Worm (Caenorhabditis elegans) whole organism, young adult: Measurements from ENCODE around the gene str-255.

ENCODE experiments used
- B0261.1 ChIP-seq: sonication (generic microtip); optimal IDR thresholded peaks from 2 replicates; lab custom pipeline; 2016; ENCODE audit warnings: mild to moderate bottlenecking, missing genetic modification characterization, moderate library complexity, missing compliant biosample characterization
- C06A6.2 ChIP-seq: fragments of 200-800 bp; sonication (Bioruptor generic); conservative IDR thresholded peaks from 2 replicates; pipeline ENCODE4 v1.3.6; 2022; ENCODE audit warnings: missing genetic modification characterization, missing compliant biosample characterization
- F33H1.4 ChIP-seq: fragments of 200-800 bp; sonication (Bioruptor generic); IDR thresholded peaks from 2 replicates; pipeline ENCODE4 v1.3.6; 2022; ENCODE audit warnings: missing genetic modification reagents, missing genetic modification characterization, missing compliant biosample characterization
- F37B4.10 ChIP-seq: fragments of 200-800 bp; sonication (Bioruptor generic); IDR thresholded peaks from 2 replicates; pipeline ENCODE4 v1.3.6; 2022; ENCODE audit warnings: missing genetic modification characterization, missing compliant biosample characterization
- F57C9.4 ChIP-seq: sonication (generic microtip); optimal IDR thresholded peaks from 2 replicates; lab custom pipeline; 2017; ENCODE audit warnings: mild to moderate bottlenecking, missing genetic modification characterization, missing compliant biosample characterization
- K12H6.12 ChIP-seq: fragments of 200-800 bp; sonication (Bioruptor generic); optimal IDR thresholded peaks from 2 replicates; lab custom pipeline; 2018; ENCODE audit warnings: mild to moderate bottlenecking, missing genetic modification characterization, missing compliant biosample characterization
- Y53F4B.3 ChIP-seq: fragments of 200-800 bp; sonication (Bioruptor generic); IDR thresholded peaks from 2 replicates; pipeline ENCODE4 v1.3.6; 2022; ENCODE audit warnings: missing genetic modification reagents, missing genetic modification characterization, missing compliant biosample characterization
- aptf-2 ChIP-seq: fragments of 200-800 bp; sonication (Bioruptor generic); conservative IDR thresholded peaks from 2 replicates; pipeline ENCODE4 v1.3.6; 2022; ENCODE audit warnings: missing genetic modification reagents, missing genetic modification characterization, missing compliant biosample characterization
- aptf-3 ChIP-seq: fragments of 200-800 bp; sonication (Bioruptor generic); IDR thresholded peaks from 2 replicates; pipeline ENCODE4 v1.3.6; 2022; ENCODE audit warnings: missing genetic modification characterization, missing compliant biosample characterization
- athp-1 ChIP-seq: sonication (generic microtip); optimal IDR thresholded peaks from 2 replicates; lab custom pipeline; 2017; ENCODE audit warnings: mild to moderate bottlenecking, missing genetic modification characterization, missing compliant biosample characterization
- attf-3 ChIP-seq: fragments of 200-800 bp; sonication (Bioruptor generic); conservative IDR thresholded peaks from 2 replicates; pipeline ENCODE4 v1.3.6; 2022; ENCODE audit warnings: missing genetic modification reagents, missing genetic modification characterization, missing compliant biosample characterization
- attf-5 ChIP-seq: fragments of 200-800 bp; sonication (Bioruptor generic); optimal IDR thresholded peaks from 2 replicates; lab custom pipeline; 2018; ENCODE audit warnings: mild to moderate bottlenecking, missing genetic modification characterization, missing compliant biosample characterization
- ceh-58 ChIP-seq: fragments of 200-800 bp; sonication (Bioruptor generic); IDR thresholded peaks from 2 replicates; pipeline ENCODE4 v1.3.6; 2022; ENCODE audit warnings: missing genetic modification characterization, missing compliant biosample characterization
- ekl-4 ChIP-seq: fragments of 200-800 bp; sonication (Bioruptor generic); IDR thresholded peaks from 2 replicates; pipeline ENCODE4 v1.3.6; 2022; ENCODE audit warnings: missing genetic modification reagents, missing genetic modification characterization, missing compliant biosample characterization
- him-1 ChIP-seq: sonication (generic microtip); optimal IDR thresholded peaks from 2 replicates; lab custom pipeline; 2016; ENCODE audit warnings: missing genotype, missing genetic modification reagents, missing genetic modification characterization, missing compliant biosample characterization
- hlh-12 ChIP-seq: sonication (generic microtip); optimal IDR thresholded peaks from 2 replicates; lab custom pipeline; 2016; ENCODE audit warnings: missing genetic modification characterization, missing compliant biosample characterization
- hlh-26 ChIP-seq: fragments of 200-800 bp; sonication (Bioruptor generic); conservative IDR thresholded peaks from 2 replicates; pipeline ENCODE4 v1.3.6; 2022; ENCODE audit warnings: missing genetic modification reagents, missing genetic modification characterization, missing compliant biosample characterization
- hmg-1.2 ChIP-seq: fragments of 200-800 bp; sonication (Bioruptor generic); IDR thresholded peaks from 2 replicates; pipeline ENCODE4 v1.3.6; 2022; ENCODE audit warnings: missing genetic modification reagents, missing genetic modification characterization, missing compliant biosample characterization
- hrde-1 ChIP-seq: sonication (generic microtip); optimal IDR thresholded peaks from 2 replicates; lab custom pipeline; 2016; ENCODE audit warnings: missing genetic modification characterization, mild to moderate bottlenecking, missing compliant biosample characterization, moderate library complexity, missing genotype, missing genetic modification reagents, borderline replicate concordance
- lag-1 ChIP-seq: fragments of 200-800 bp; sonication (Bioruptor generic); IDR thresholded peaks from 2 replicates; pipeline ENCODE4 v1.3.6; 2022; ENCODE audit warnings: missing genetic modification reagents, missing genetic modification characterization, missing compliant biosample characterization
- let-526 ChIP-seq: fragments of 200-800 bp; sonication (Bioruptor generic); IDR thresholded peaks from 2 replicates; pipeline ENCODE4 v1.3.6; 2022; ENCODE audit warnings: missing genetic modification reagents, missing genetic modification characterization, missing compliant biosample characterization
- lin-54 ChIP-seq: fragments of 200-800 bp; sonication (Bioruptor generic); optimal IDR thresholded peaks from 2 replicates; lab custom pipeline; 2018; ENCODE audit warnings: mild to moderate bottlenecking, missing genetic modification characterization, missing compliant biosample characterization
- mcd-1 ChIP-seq: fragments of 200-800 bp; sonication (Bioruptor generic); IDR thresholded peaks from 2 replicates; pipeline ENCODE4 v1.3.6; 2022; ENCODE audit warnings: missing genetic modification reagents, missing genetic modification characterization, missing compliant biosample characterization
- mes-4 ChIP-seq: sonication (generic microtip); optimal IDR thresholded peaks from 2 replicates; lab custom pipeline; 2016; ENCODE audit warnings: missing genotype, missing genetic modification characterization, missing compliant biosample characterization
- nfyb-1 ChIP-seq: fragments of 200-800 bp; sonication (Bioruptor generic); IDR thresholded peaks from 2 replicates; pipeline ENCODE4 v1.3.6; 2022; ENCODE audit warnings: missing genetic modification reagents, missing genetic modification characterization, missing compliant biosample characterization
- nhr-179 ChIP-seq: sonication (generic microtip); optimal IDR thresholded peaks from 2 replicates; lab custom pipeline; 2016; ENCODE audit warnings: mild to moderate bottlenecking, missing genetic modification characterization, missing compliant biosample characterization
- nhr-80 ChIP-seq: sonication (generic microtip); optimal IDR thresholded peaks from 2 replicates; lab custom pipeline; 2016; ENCODE audit warnings: missing genetic modification characterization, missing compliant biosample characterization
- snpc-1.1 ChIP-seq: sonication (generic microtip); optimal IDR thresholded peaks from 2 replicates; lab custom pipeline; 2017; ENCODE audit warnings: missing genetic modification characterization, mild to moderate bottlenecking, missing compliant biosample characterization, antibody characterized with exemption, moderate library complexity, missing genotype, missing genetic modification reagents; ENCODE audit not compliant: insufficient read depth
- snpc-3.4 ChIP-seq: sonication (generic microtip); optimal IDR thresholded peaks from 2 replicates; lab custom pipeline; 2017; ENCODE audit warnings: missing genetic modification characterization, mild to moderate bottlenecking, missing compliant biosample characterization, antibody characterized with exemption, moderate library complexity, missing genotype, missing genetic modification reagents
- snpc-4 ChIP-seq, 5 experiments: fragments of 150-350 bp in 1 of 5; sonication (generic microtip) in 4 of 5; optimal IDR thresholded peaks; 2 replicates each; lab custom pipeline; 2014 to 2018; ENCODE audit warnings: missing genetic modification characterization in 5 of 5, missing biosample characterization in 3 of 5, antibody characterized with exemption in 2 of 5, mild to moderate bottlenecking in 2 of 5, missing compliant biosample characterization in 2 of 5, missing genotype in 2 of 5, moderate library complexity in 2 of 5, missing genetic modification reagents in 1 of 5
- tbp1 ChIP-seq: fragments of 200-800 bp; sonication (Bioruptor generic); optimal IDR thresholded peaks from 2 replicates; lab custom pipeline; 2018; ENCODE audit warnings: mild to moderate bottlenecking, missing genetic modification characterization, missing compliant biosample characterization
- zfh-2 ChIP-seq: fragments of 200-800 bp; sonication (Bioruptor generic); conservative IDR thresholded peaks from 2 replicates; pipeline ENCODE4 v1.3.6; 2022; ENCODE audit warnings: missing genetic modification reagents, missing genetic modification characterization, missing compliant biosample characterization
- ztf-25 ChIP-seq: fragments of 200-800 bp; sonication (Bioruptor generic); IDR thresholded peaks from 2 replicates; pipeline ENCODE4 v1.3.6; 2022; ENCODE audit warnings: missing genetic modification reagents, missing genetic modification characterization, missing compliant biosample characterization
- ztf-3 ChIP-seq: fragments of 200-800 bp; sonication (Bioruptor generic); optimal IDR thresholded peaks from 2 replicates; lab custom pipeline; 2018; ENCODE audit warnings: mild to moderate bottlenecking, missing genetic modification characterization, missing compliant biosample characterization
- ztf-6 ChIP-seq: fragments of 200-800 bp; sonication (Bioruptor generic); IDR thresholded peaks from 2 replicates; pipeline ENCODE4 v1.3.6; 2022; ENCODE audit warnings: missing genetic modification reagents, missing genetic modification characterization, missing compliant biosample characterization

The str-255 gene

DNA sequence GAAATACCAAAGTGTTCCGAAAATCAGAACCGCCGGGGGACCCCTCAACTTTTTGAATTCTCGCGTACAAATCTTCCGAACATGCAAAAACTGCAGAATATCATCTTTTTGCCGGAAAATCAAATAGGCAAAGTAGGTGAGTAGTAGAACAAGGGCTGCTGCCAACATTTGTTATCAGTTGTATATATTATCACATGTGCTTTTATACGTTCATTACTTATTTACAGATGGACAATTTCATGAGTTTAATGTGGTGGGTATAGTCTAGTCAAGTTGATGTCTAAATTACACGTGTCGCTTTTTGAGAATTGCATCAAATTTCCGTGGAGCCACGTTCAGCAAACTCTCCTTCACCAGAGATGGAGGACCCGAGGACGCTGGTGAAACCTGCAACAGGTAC, 37.6 kb upstream of the str-255 start, which contains the start of gene cyp-32B1:
TSS of gene cyp-32B1 (minus strand) at position 176 of the 400 bp plus-strand sequence.
- TF ChIP-seq nhr-80 (tag; lab: Kevin White, UChicago) = peak; percentile 24
- no peak for TF ChIP-seq lag-1 (GFP tag; lab: Robert Waterston, UW)

DNA sequence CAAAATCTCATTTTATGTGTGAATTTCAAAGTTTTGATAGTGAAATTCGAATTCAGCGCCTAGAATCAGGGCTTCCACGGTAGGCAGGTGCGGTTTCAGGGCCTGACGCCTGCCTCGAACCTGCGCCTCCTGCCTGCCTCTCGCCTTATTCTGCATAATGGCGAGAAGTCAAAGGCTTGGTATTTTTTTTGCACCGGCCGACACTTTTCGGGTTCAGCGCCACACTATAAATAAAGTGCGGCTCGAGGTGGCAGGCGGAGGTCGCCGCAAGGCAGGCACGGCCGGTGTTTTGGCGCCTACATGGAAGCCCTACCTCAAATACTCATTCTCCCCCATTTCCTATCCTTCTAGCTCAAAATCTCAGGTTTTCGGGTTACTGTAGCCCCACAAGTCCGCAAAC, 36.8 kb upstream of the str-255 start:
- TF ChIP-seq mes-4 (tag; lab: Kevin White, UChicago) (no peak), lin-54 (GFP tag; lab: Kevin White, UChicago) (no peak), him-1 (no peak), zfh-2 (GFP tag; lab: Robert Waterston, UW) (peak; percentile 63)

DNA sequence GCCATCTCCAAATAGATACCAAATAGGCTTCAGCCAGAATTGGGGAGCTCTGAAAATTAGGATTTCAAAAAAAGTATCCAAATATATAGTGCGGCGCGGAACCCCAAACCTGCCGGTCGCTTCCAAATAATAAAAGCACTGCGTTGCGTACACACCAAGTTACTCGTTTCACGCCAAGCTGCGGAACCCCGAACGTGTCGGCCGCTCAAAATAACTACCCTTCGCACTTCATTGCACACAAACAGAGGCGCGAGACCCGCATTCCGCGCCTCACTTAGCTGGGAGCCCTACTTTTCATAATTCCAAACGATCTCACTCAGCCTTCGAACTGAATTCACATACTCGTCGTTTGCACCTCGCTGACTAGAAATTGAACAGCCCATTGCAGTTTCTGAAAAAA, 36.0 kb upstream of the str-255 start:
- TF ChIP-seq hlh-26 (GFP tag; lab: Robert Waterston, UW) = no peak
- TF ChIP-seq nfyb-1 (GFP tag; lab: Robert Waterston, UW) = 0 out of 2 replicates have a peak, but pooled peaks have one; percentile 39
- TF ChIP-seq tbp1 (GFP tag; lab: Kevin White, UChicago) = no peak
- TF ChIP-seq zfh-2 (GFP tag; lab: Robert Waterston, UW) = 0 out of 2 replicates have a peak, but pooled peaks have one; percentile 12
- no peak for TF ChIP-seq ceh-58 (GFP tag; lab: Robert Waterston, UW)
- no peak for TF ChIP-seq B0261.1
- no peak for TF ChIP-seq attf-5
- no peak for TF ChIP-seq aptf-2 (GFP tag; lab: Robert Waterston, UW)
- no peak for TF ChIP-seq ztf-25 (GFP tag; lab: Robert Waterston, UW)
- no peak for TF ChIP-seq attf-3 (GFP tag; lab: Robert Waterston, UW)
- 0 out of 2 replicates have a peak, but pooled peaks have one; percentile 72 for TF ChIP-seq F37B4.10 (GFP tag; lab: Robert Waterston, UW)
- no peak for TF ChIP-seq snpc-3.4 (tag; lab: Kevin White, UChicago)
- no peak for TF ChIP-seq snpc-4 (GFP tag; optimal IDR thresholded peaks at IDR 0.05; lab: Kevin White, UChicago)
- peak in 2 of 4 experiments; percentile 81 to 90 for TF ChIP-seq snpc-4 (tag; optimal IDR thresholded peaks at IDR 0.05; lab: Kevin White, UChicago)
- peak; percentile 37 for TF ChIP-seq snpc-1.1
- no peak for TF ChIP-seq ekl-4 (GFP tag; lab: Robert Waterston, UW)
- no peak for TF ChIP-seq F33H1.4 (GFP tag; lab: Robert Waterston, UW)

DNA sequence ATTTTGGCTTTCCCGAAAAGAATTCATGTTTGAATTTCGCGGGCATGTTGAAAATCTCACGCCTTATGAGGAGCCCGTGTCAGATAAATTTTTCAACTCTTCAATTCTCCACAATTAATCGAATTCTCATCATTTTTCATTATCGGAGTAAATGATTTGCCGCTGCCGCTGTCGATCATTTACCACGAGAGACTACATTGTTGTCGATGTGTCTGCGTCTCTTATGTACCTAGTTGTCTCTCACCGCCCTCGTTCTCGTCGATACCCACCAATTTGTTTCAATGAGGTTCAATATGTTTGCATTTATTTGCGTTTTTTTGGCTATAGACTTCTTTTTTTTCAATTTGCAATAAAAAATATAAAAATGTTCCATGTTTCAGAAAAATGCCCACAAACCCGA, 28.5 kb upstream of the str-255 start, which contains the start of gene nhr-13:
TSS of gene nhr-13 (plus strand) at position 369 of the 400 bp plus-strand sequence.
- TF ChIP-seq nhr-80 (tag; lab: Kevin White, UChicago) (peak; percentile 47), aptf-3 (GFP tag; lab: Robert Waterston, UW) (no peak), hmg-1.2 (GFP tag; lab: Robert Waterston, UW) (peak; percentile 92)

DNA sequence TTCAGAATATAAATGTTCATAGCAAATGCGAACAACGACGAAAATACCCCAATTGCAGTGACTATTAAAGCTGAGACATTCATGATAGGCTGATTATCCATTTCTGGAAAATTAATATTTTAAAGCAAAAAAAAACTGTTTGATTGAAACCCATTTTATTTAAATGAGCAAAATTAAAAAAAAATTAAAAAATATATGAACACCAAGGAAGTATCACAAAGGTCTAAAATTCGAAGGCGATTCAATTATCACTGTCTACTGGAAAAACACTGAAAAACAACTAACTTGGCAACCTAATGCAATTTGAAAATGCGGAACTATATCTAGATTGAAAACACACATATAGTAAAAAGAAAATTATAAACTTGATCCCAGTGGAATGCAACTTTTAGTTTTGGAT, 27.5 kb upstream of the str-255 start, which contains the start of gene srbc-42:
TSS of gene srbc-42 (minus strand) at position 101 of the 400 bp plus-strand sequence.
- no peak for TF ChIP-seq Y53F4B.3 (GFP tag; lab: Robert Waterston, UW)
- no peak for TF ChIP-seq mcd-1
- TF ChIP-seq ekl-4 (GFP tag; lab: Robert Waterston, UW) = no peak
- TF ChIP-seq lag-1 (GFP tag; lab: Robert Waterston, UW) = no peak
- no peak for TF ChIP-seq B0261.1
- TF ChIP-seq athp-1 (tag; lab: Kevin White, UChicago) = no peak
- TF ChIP-seq hlh-12 (tag; lab: Kevin White, UChicago) = no peak
- no peak for TF ChIP-seq hrde-1 (tag; lab: Kevin White, UChicago)
- TF ChIP-seq C06A6.2 (GFP tag; lab: Robert Waterston, UW) = no peak
- TF ChIP-seq let-526 (GFP tag; lab: Robert Waterston, UW) = no peak
- TF ChIP-seq K12H6.12 (tag; lab: Kevin White, UChicago) = no peak
- no peak for TF ChIP-seq F33H1.4 (GFP tag; lab: Robert Waterston, UW)
- no peak for TF ChIP-seq F57C9.4 (tag; lab: Kevin White, UChicago)
- no peak for TF ChIP-seq nhr-179
- no peak for TF ChIP-seq ztf-3 (GFP tag; lab: Kevin White, UChicago)
- no peak for TF ChIP-seq ztf-6 (GFP tag; lab: Robert Waterston, UW)
- no peak for TF ChIP-seq hlh-26 (GFP tag; lab: Robert Waterston, UW)
